Worm (Caenorhabditis elegans): Measurements from ENCODE around the gene rbm-34.

ce11 chrIV:12113056-12113455, 27.8 kb downstream of the rbm-34 start:
- TF ChIP-seq lin-39 (tag; optimal IDR thresholded peaks at IDR 0.05), result no peak
- TF ChIP-seq nhr-28 (tag; optimal IDR thresholded peaks at IDR 0.05), result no peak
- peak; percentile 34 for TF ChIP-seq unc-130 (tag; optimal IDR thresholded peaks at IDR 0.05)
- no peak for TF ChIP-seq unc-98 (GFP tag; IDR thresholded peaks at IDR 0.05)
- no peak for TF ChIP-seq nhr-77 (tag; optimal IDR thresholded peaks at IDR 0.05)
- peak; percentile 8 for TF ChIP-seq mep-1 (tag; optimal IDR thresholded peaks at IDR 0.05)
- TF ChIP-seq ceh-8 (GFP tag; optimal IDR thresholded peaks at IDR 0.05), result no peak

Measured in whole organism, L1 larva.